Fruit fly (Drosophila melanogaster) whole organism, pupa: ENCODE measurements around the gene RhoGAP15B.
A peak's percentile ranks its signal among the peaks of the same experiment; 100 is the strongest.

Experiments used
- CG10348 ChIP-seq: fragments of 200-800 bp; sonication (Bioruptor generic); IDR thresholded peaks from 2 replicates; pipeline ENCODE4 v1.3.6; 2022; ENCODE audit warnings: missing biosample characterization, missing genetic modification characterization
- CG12605 ChIP-seq: fragments of 200-800 bp; sonication (Bioruptor generic); IDR thresholded peaks from 2 replicates; pipeline ENCODE4 v1.3.6; 2022; ENCODE audit warnings: missing biosample characterization, missing genetic modification characterization
- CG13204 ChIP-seq: fragments of 200-800 bp; sonication (Bioruptor generic); optimal IDR thresholded peaks from 2 replicates; lab custom pipeline; 2018; ENCODE audit warnings: missing biosample characterization, mild to moderate bottlenecking, missing genetic modification characterization, moderate library complexity
- CG14655 ChIP-seq: fragments of 200-800 bp; sonication (Bioruptor generic); optimal IDR thresholded peaks from 3 replicates; lab custom pipeline; 2017; ENCODE audit warnings: mild to moderate bottlenecking, missing biosample characterization, missing genetic modification reagents, missing genetic modification characterization
- CG15710 ChIP-seq: fragments of 200-800 bp; sonication (Bioruptor generic); optimal IDR thresholded peaks from 2 replicates; lab custom pipeline; 2018; ENCODE audit warnings: missing biosample characterization, mild to moderate bottlenecking, missing genetic modification characterization, moderate library complexity
- CG17806 ChIP-seq: fragments of 200-800 bp; sonication (Bioruptor generic); optimal IDR thresholded peaks from 2 replicates; lab custom pipeline; 2018; ENCODE audit warnings: missing biosample characterization, mild to moderate bottlenecking, missing genetic modification characterization, moderate library complexity
- CG32121 ChIP-seq: fragments of 200-800 bp; sonication (Bioruptor generic); IDR thresholded peaks from 2 replicates; pipeline ENCODE4 v1.3.6; 2022; ENCODE audit warnings: missing biosample characterization, missing genetic modification characterization
- CG34367 ChIP-seq: fragments of 200-800 bp; sonication (Bioruptor generic); optimal IDR thresholded peaks from 2 replicates; lab custom pipeline; 2018; ENCODE audit warnings: missing biosample characterization, mild to moderate bottlenecking, missing genetic modification characterization
- CG4496 ChIP-seq: fragments of 200-800 bp; sonication (Bioruptor generic); IDR thresholded peaks from 3 replicates; pipeline ENCODE4 v1.3.6; 2022; ENCODE audit warnings: missing biosample characterization, missing genetic modification characterization
- CG8301 ChIP-seq: fragments of 200-800 bp; sonication (Bioruptor generic); optimal IDR thresholded peaks from 2 replicates; lab custom pipeline; 2018; ENCODE audit warnings: missing biosample characterization, mild to moderate bottlenecking, missing genetic modification characterization
- CG9948 ChIP-seq: fragments of 200-800 bp; sonication (Bioruptor generic); optimal IDR thresholded peaks from 2 replicates; lab custom pipeline; 2018; ENCODE audit warnings: missing biosample characterization, mild to moderate bottlenecking, missing genetic modification characterization, moderate library complexity
- D1 ChIP-seq: fragments of 200-800 bp; sonication (Bioruptor generic); optimal IDR thresholded peaks from 2 replicates; lab custom pipeline; 2018; ENCODE audit warnings: missing biosample characterization, mild to moderate bottlenecking, missing genetic modification characterization, moderate library complexity
- EcR ChIP-seq: fragments of 200-800 bp; sonication (Bioruptor generic); optimal IDR thresholded peaks from 3 replicates; lab custom pipeline; 2019; ENCODE audit warnings: missing biosample characterization, missing genetic modification characterization, mild to moderate bottlenecking, moderate library complexity, missing genetic modification reagents
- Ets98B ChIP-seq: fragments of 200-800 bp; sonication (Bioruptor generic); IDR thresholded peaks from 2 replicates; pipeline ENCODE4 v1.3.6; 2022; ENCODE audit warnings: missing biosample characterization, missing genetic modification characterization
- Pif1A ChIP-seq: fragments of 200-800 bp; sonication (Bioruptor generic); optimal IDR thresholded peaks from 3 replicates; lab custom pipeline; 2016; ENCODE audit warnings: missing biosample characterization, missing genetic modification characterization
- Pif1B ChIP-seq: fragments of 200-800 bp; sonication (Bioruptor generic); optimal IDR thresholded peaks from 3 replicates; lab custom pipeline; 2016; ENCODE audit warnings: missing biosample characterization, missing genetic modification characterization
- Snoo ChIP-seq: fragments of 200-800 bp; sonication (Bioruptor generic); optimal IDR thresholded peaks from 3 replicates; lab custom pipeline; 2017; ENCODE audit warnings: missing biosample characterization, mild to moderate bottlenecking, missing genetic modification characterization, inconsistent platforms
- fd96Ca ChIP-seq: fragments of 200-800 bp; sonication (Bioruptor generic); IDR thresholded peaks from 3 replicates; pipeline ENCODE4 v1.3.6; 2022; ENCODE audit warnings: missing biosample characterization, missing genetic modification characterization
- gl ChIP-seq: fragments of 200-800 bp; sonication (Bioruptor generic); optimal IDR thresholded peaks from 2 replicates; lab custom pipeline; 2018; ENCODE audit warnings: missing biosample characterization, mild to moderate bottlenecking, missing genetic modification characterization
- rn ChIP-seq: fragments of 200-800 bp; sonication (Bioruptor generic); IDR thresholded peaks from 2 replicates; pipeline ENCODE4 v1.3.6; 2022; ENCODE audit warnings: missing biosample characterization, missing genetic modification characterization

The RhoGAP15B gene

dm6 chrX:16907675-16908074 is 35.4 kb upstream of the RhoGAP15B start:
- no peak for TF ChIP-seq CG17806
- no peak for TF ChIP-seq Pif1B (GFP tag; lab: Kevin White, UChicago)
- TF ChIP-seq Snoo (tag; lab: Kevin White, UChicago): no peak
- no peak for TF ChIP-seq CG32121 (GFP tag; lab: Robert Waterston, UW)

dm6 chrX:16909297-16909696 is 33.8 kb upstream of the RhoGAP15B start:
- TF ChIP-seq Snoo (tag; lab: Kevin White, UChicago) (no peak), CG17806 (no peak), CG8301 (tag; lab: Kevin White, UChicago) (no peak), CG32121 (GFP tag; lab: Robert Waterston, UW) (no peak), CG12605 (no peak)

dm6 chrX:16909886-16910285 is 33.2 kb upstream of the RhoGAP15B start:
- no peak for TF ChIP-seq CG14655
- no peak for TF ChIP-seq CG8301 (tag; lab: Kevin White, UChicago)
- no peak for TF ChIP-seq Pif1A
- no peak for TF ChIP-seq CG10348 (GFP tag; lab: Robert Waterston, UW)
- TF ChIP-seq Snoo (tag; lab: Kevin White, UChicago): no peak
- no peak for TF ChIP-seq rn (GFP tag; lab: Robert Waterston, UW)
- no peak for TF ChIP-seq Pif1B (GFP tag; lab: Kevin White, UChicago)
- no peak for TF ChIP-seq CG13204 (GFP tag; lab: Kevin White, UChicago)
- TF ChIP-seq CG32121 (GFP tag; lab: Robert Waterston, UW): no peak
- no peak for TF ChIP-seq gl (tag; lab: Kevin White, UChicago)
- TF ChIP-seq CG34367: no peak
- TF ChIP-seq fd96Ca: no peak
- TF ChIP-seq EcR (GFP tag; lab: Kevin White, UChicago): no peak
- TF ChIP-seq CG15710 (tag; lab: Kevin White, UChicago): no peak
- no peak for TF ChIP-seq CG9948

dm6 chrX:16911962-16912361 is 31.1 kb upstream of the RhoGAP15B start:
- TF ChIP-seq CG34367: no peak
- no peak for TF ChIP-seq fd96Ca
- TF ChIP-seq D1: no peak
- no peak for TF ChIP-seq CG15710 (tag; lab: Kevin White, UChicago)
- TF ChIP-seq CG9948: no peak
- no peak for TF ChIP-seq CG14655

- peak; percentile 67 for TF ChIP-seq EcR (GFP tag; lab: Kevin White, UChicago)
- TF ChIP-seq CG13204 (GFP tag; lab: Kevin White, UChicago): peak; percentile 40
- TF ChIP-seq Ets98B (GFP tag; lab: Robert Waterston, UW): peak; percentile 20; the same call in 1 of the 2 replicates
- TF ChIP-seq CG34367: no peak
- TF ChIP-seq rn (GFP tag; lab: Robert Waterston, UW): no peak
Measured at dm6 chrX:16912965-16913755, 29.9 kb upstream of the RhoGAP15B start, which contains the start of gene CG4928. Gene CG4928 (plus strand): TSS chrX:16913180.

dm6 chrX:16917462-16917861 is 25.6 kb upstream of the RhoGAP15B start:
- TF ChIP-seq CG4496 (GFP tag; lab: Robert Waterston, UW): 0 out of 3 replicates have a peak, but pooled peaks have one; percentile 16
- TF ChIP-seq Ets98B (GFP tag; lab: Robert Waterston, UW): no peak

- TF ChIP-seq Ets98B (GFP tag; lab: Robert Waterston, UW) (no peak), EcR (GFP tag; lab: Kevin White, UChicago) (no peak), CG10348 (GFP tag; lab: Robert Waterston, UW) (no peak), CG8301 (tag; lab: Kevin White, UChicago) (no peak), D1 (no peak), CG34367 (no peak), CG9948 (no peak), gl (tag; lab: Kevin White, UChicago) (no peak), Pif1B (GFP tag; lab: Kevin White, UChicago) (no peak), CG14655 (no peak), CG13204 (GFP tag; lab: Kevin White, UChicago) (no peak), CG12605 (no peak), CG32121 (GFP tag; lab: Robert Waterston, UW) (no peak), CG4496 (GFP tag; lab: Robert Waterston, UW) (no peak), fd96Ca (no peak), CG15710 (tag; lab: Kevin White, UChicago) (no peak), rn (GFP tag; lab: Robert Waterston, UW) (no peak)
Measured at dm6 chrX:16918767-16919336, 24.2 kb upstream of the RhoGAP15B start.
